Worm (Caenorhabditis elegans): ENCODE measurements around the gene str-23.

ce11 chrV:15625561-15625960 is 19.1 kb upstream of the str-23 start, which contains the start of gene C55A1.11:
- TF ChIP-seq aly-2 (tag; optimal IDR thresholded peaks at IDR 0.05) (no peak), nhr-129 (tag; optimal IDR thresholded peaks at IDR 0.05) (no peak), unc-39 (tag; optimal IDR thresholded peaks at IDR 0.05) (no peak), elt-1 (tag; optimal IDR thresholded peaks at IDR 0.05) (no peak), lin-11 (tag; optimal IDR thresholded peaks at IDR 0.05) (no peak), nhr-237 (tag; optimal IDR thresholded peaks at IDR 0.05) (no peak), fos-1 (tag; optimal IDR thresholded peaks at IDR 0.05) (no peak), nhr-6 (tag; optimal IDR thresholded peaks at IDR 0.05) (no peak), snpc-4 (tag; optimal IDR thresholded peaks at IDR 0.05) (no peak), egl-27 (tag; optimal IDR thresholded peaks at IDR 0.05) (no peak), ztf-11 (tag; optimal IDR thresholded peaks at IDR 0.05) (no peak)
